Worm (Caenorhabditis elegans) whole organism, young adult: ENCODE results near the gene vha-19.

Source experiments
- F57A8.1 ChIP-seq: fragments of 200-800 bp; sonication (Bioruptor generic); optimal IDR thresholded peaks from 2 replicates; lab custom pipeline; 2018; ENCODE audit warnings: mild to moderate bottlenecking, missing genetic modification characterization, moderate library complexity, missing compliant biosample characterization
- lsl-1 ChIP-seq: fragments of 200-800 bp; sonication (Bioruptor generic); optimal IDR thresholded peaks from 2 replicates; lab custom pipeline; 2018; ENCODE audit warnings: mild to moderate bottlenecking, missing genetic modification characterization, moderate library complexity, missing compliant biosample characterization

- TF ChIP-seq F57A8.1 (no peak), lsl-1 (GFP tag; lab: Kevin White, UChicago) (no peak)
Measured at ce11 chrIV:3337275-3337674, 31.7 kb upstream of the vha-19 start.
